Worm (Caenorhabditis elegans): ENCODE data around the gene rps-21.

The rps-21 gene

ce11 chrIII:7207903-7208497 is 18.6 kb upstream of the rps-21 start, which contains the start of gene rpl-6 (continued):
- TF ChIP-seq ztf-11 (tag; optimal IDR thresholded peaks at IDR 0.05) (peak in 1 of 2 experiments; percentile 66), sptf-1 (tag; optimal IDR thresholded peaks at IDR 0.05) (no peak), mdl-1 (tag; optimal IDR thresholded peaks at IDR 0.05) (peak in 1 of 2 experiments; percentile 77), lin-35 (GFP tag; optimal IDR thresholded peaks at IDR 0.05) (peak; percentile 85 to 92), ceh-82 (tag; optimal IDR thresholded peaks at IDR 0.05) (peak; percentile 81 to 90 (median 86)), hlh-4 (tag; optimal IDR thresholded peaks at IDR 0.05) (no peak), lir-3 (tag; optimal IDR thresholded peaks at IDR 0.05; ENCODE audit: poor library complexity) (peak; percentile 76), tbx-2 (tag; optimal IDR thresholded peaks at IDR 0.05) (peak; percentile 86), pqm-1 (tag; optimal IDR thresholded peaks at IDR 0.05) (no peak), mef-2 (tag; optimal IDR thresholded peaks at IDR 0.05) (no peak), ets-5 (GFP tag; IDR thresholded peaks at IDR 0.05) (no peak), unc-86 (tag; optimal IDR thresholded peaks at IDR 0.05) (peak; percentile 79), sup-37 (GFP tag; optimal IDR thresholded peaks at IDR 0.05) (no peak), nhr-84 (tag; optimal IDR thresholded peaks at IDR 0.05) (no peak), dpl-1 (GFP tag; optimal IDR thresholded peaks at IDR 0.05) (peak; percentile 81 to 86 (median 85)), egl-13 (tag; optimal IDR thresholded peaks at IDR 0.05) (peak; percentile 69), hpl-2 (GFP tag; optimal IDR thresholded peaks at IDR 0.05) (peak; percentile 70), nhr-85 (tag) (peak; percentile 95), blmp-1 (tag; optimal IDR thresholded peaks at IDR 0.05) (peak; percentile 80), alr-1 (tag; optimal IDR thresholded peaks at IDR 0.05; ENCODE audit: borderline replicate concordance) (no peak), ceh-90 (tag; optimal IDR thresholded peaks at IDR 0.05) (peak; percentile 33), nhr-28 (tag; optimal IDR thresholded peaks at IDR 0.05) (no peak), rnt-1 (tag; optimal IDR thresholded peaks at IDR 0.05) (peak; percentile 91), grh-1 (GFP tag; IDR thresholded peaks at IDR 0.05) (peak; percentile 80), nhr-76 (tag; optimal IDR thresholded peaks at IDR 0.05) (no peak), aha-1 (tag; optimal IDR thresholded peaks at IDR 0.05) (no peak), unc-30 (tag; optimal IDR thresholded peaks at IDR 0.05) (no peak), egl-27 (tag; optimal IDR thresholded peaks at IDR 0.05) (peak; percentile 63 to 87), C16A3.4 (tag; optimal IDR thresholded peaks at IDR 0.05) (peak; percentile 97), fos-1 (tag; optimal IDR thresholded peaks at IDR 0.05) (peak; percentile 80), skn-1 (tag; optimal IDR thresholded peaks at IDR 0.05) (peak; percentile 83), elt-2 (tag; optimal IDR thresholded peaks at IDR 0.05) (peak; percentile 57), pax-3 (tag; optimal IDR thresholded peaks at IDR 0.05) (peak; percentile 62), nhr-77 (tag; optimal IDR thresholded peaks at IDR 0.05) (peak; percentile 83), nhr-12 (tag; optimal IDR thresholded peaks at IDR 0.05) (no peak), hlh-17 (GFP tag; optimal IDR thresholded peaks at IDR 0.05; ENCODE audit: borderline replicate concordance) (no peak), Y116A8C.19 (tag; optimal IDR thresholded peaks at IDR 0.05; ENCODE audit: borderline replicate concordance) (no peak), dsc-1 (tag; optimal IDR thresholded peaks at IDR 0.05) (peak; percentile 81), snu-23 (GFP tag; optimal IDR thresholded peaks at IDR 0.05) (peak; percentile 92), nhr-71 (tag; optimal IDR thresholded peaks at IDR 0.05) (peak; percentile 93), fkh-4 (tag; optimal IDR thresholded peaks at IDR 0.05; ENCODE audit: borderline replicate concordance) (no peak), fkh-10 (GFP tag; optimal IDR thresholded peaks at IDR 0.05) (peak; percentile 77), efl-1 (optimal IDR thresholded peaks at IDR 0.05) (peak; percentile 91 to 94), efl-1 (GFP tag; optimal IDR thresholded peaks at IDR 0.05 in 1 of 2) (peak; percentile 81 to 98), ama-1 (optimal IDR thresholded peaks at IDR 0.05) (peak; percentile 55), ztf-4 (tag; optimal IDR thresholded peaks at IDR 0.05) (peak; percentile 82), ces-1 (GFP tag; optimal IDR thresholded peaks at IDR 0.05) (no peak), isw-1 (GFP tag; IDR thresholded peaks at IDR 0.05) (peak; percentile 90), lsy-2 (tag; optimal IDR thresholded peaks at IDR 0.05) (peak; percentile 99), jun-1 (tag; optimal IDR thresholded peaks at IDR 0.05) (peak; percentile 81), ceh-8 (GFP tag; optimal IDR thresholded peaks at IDR 0.05) (peak; percentile 12), nhr-20 (tag; optimal IDR thresholded peaks at IDR 0.05) (peak; percentile 85), irx-1 (tag; optimal IDR thresholded peaks at IDR 0.05) (peak; percentile 67)
